Fruit fly (Drosophila melanogaster) whole organism, embryonic: ENCODE measurements around the gene CG7912.

Source experiments
- Aef1 ChIP-seq: fragments of 200-800 bp; sonication (Bioruptor generic); IDR thresholded peaks from 3 replicates; pipeline ENCODE4 v1.3.6; 2022; ENCODE audit warnings: missing biosample characterization, missing genetic modification characterization
- Asciz ChIP-seq: fragments of 200-800 bp; sonication (Bioruptor generic); optimal IDR thresholded peaks from 2 replicates; lab custom pipeline; 2017; ENCODE audit warnings: missing biosample characterization, mild to moderate bottlenecking, missing genetic modification characterization, missing genetic modification reagents
- Atf6 ChIP-seq: fragments of 200-800 bp; sonication (Bioruptor generic); IDR thresholded peaks from 2 replicates; pipeline ENCODE4 v1.3.6; 2022; ENCODE audit warnings: missing biosample characterization, missing genetic modification characterization
- CG10209 ChIP-seq: fragments of 200-800 bp; sonication (Bioruptor generic); optimal IDR thresholded peaks from 3 replicates; lab custom pipeline; 2017; ENCODE audit warnings: missing biosample characterization, mild to moderate bottlenecking, missing genetic modification characterization, missing genetic modification reagents
- CG11093 ChIP-seq: fragments of 200-800 bp; sonication (Bioruptor generic); IDR thresholded peaks from 3 replicates; pipeline ENCODE4 v1.3.6; 2022; ENCODE audit warnings: missing biosample characterization, missing genetic modification characterization
- CG11723 ChIP-seq: fragments of 200-800 bp; sonication (Bioruptor generic); optimal IDR thresholded peaks from 2 replicates; lab custom pipeline; 2017; ENCODE audit warnings: missing biosample characterization, mild to moderate bottlenecking, missing genetic modification characterization
- CG1602 ChIP-seq: fragments of 200-800 bp; sonication (Bioruptor generic); optimal IDR thresholded peaks from 3 replicates; lab custom pipeline; 2016; ENCODE audit warnings: missing biosample characterization, missing genetic modification characterization
- CG16779 ChIP-seq: fragments of 200-800 bp; sonication (Bioruptor generic); IDR thresholded peaks from 2 replicates; pipeline ENCODE4 v1.3.6; 2022; ENCODE audit warnings: missing biosample characterization, missing genetic modification characterization
- CG17912 ChIP-seq: fragments of 200-800 bp; sonication (Bioruptor generic); optimal IDR thresholded peaks from 2 replicates; lab custom pipeline; 2018; ENCODE audit warnings: missing biosample characterization, mild to moderate bottlenecking, missing genetic modification characterization
- CG2129 ChIP-seq: fragments of 200-800 bp; sonication (Bioruptor generic); IDR thresholded peaks from 2 replicates; pipeline ENCODE4 v1.3.6; 2022; ENCODE audit warnings: missing biosample characterization, missing genetic modification characterization; ENCODE audit not compliant: partially characterized antibody
- CG3847 ChIP-seq: fragments of 200-800 bp; sonication (Bioruptor generic); IDR thresholded peaks from 2 replicates; pipeline ENCODE4 v1.3.6; 2022; ENCODE audit warnings: missing biosample characterization, missing genetic modification characterization
- CG6272 ChIP-seq: fragments of 200-800 bp; sonication (Bioruptor generic); IDR thresholded peaks from 2 replicates; pipeline ENCODE4 v1.3.6; 2022; ENCODE audit warnings: missing biosample characterization, missing genetic modification characterization
- CG6765 ChIP-seq: fragments of 200-800 bp; sonication (Bioruptor generic); optimal IDR thresholded peaks from 3 replicates; lab custom pipeline; 2017; ENCODE audit warnings: missing biosample characterization, mild to moderate bottlenecking, missing genetic modification characterization
- CG6854 ChIP-seq: fragments of 200-800 bp; sonication (Bioruptor generic); optimal IDR thresholded peaks from 3 replicates; lab custom pipeline; 2017; ENCODE audit warnings: missing biosample characterization, mild to moderate bottlenecking, missing genetic modification characterization
- CG7987 ChIP-seq: fragments of 200-800 bp; sonication (Bioruptor generic); optimal IDR thresholded peaks from 2 replicates; lab custom pipeline; 2018; ENCODE audit warnings: missing biosample characterization, mild to moderate bottlenecking, missing genetic modification characterization, moderate library complexity
- CG8089 ChIP-seq: fragments of 200-800 bp; sonication (Bioruptor generic); optimal IDR thresholded peaks from 3 replicates; lab custom pipeline; 2016; ENCODE audit warnings: missing biosample characterization, missing genetic modification characterization
- CG8290 ChIP-seq, 3 experiments: fragments of 200-800 bp; sonication (Bioruptor generic); optimal IDR thresholded peaks; 2 replicates each; lab custom pipeline; 2016 to 2019; ENCODE audit warnings: missing biosample characterization in 3 of 3, missing genetic modification characterization in 3 of 3, mild to moderate bottlenecking in 2 of 3, moderate library complexity in 1 of 3
- CG8388 ChIP-seq: fragments of 200-800 bp; sonication (Bioruptor generic); optimal IDR thresholded peaks from 2 replicates; lab custom pipeline; 2019; ENCODE audit warnings: missing biosample characterization, mild to moderate bottlenecking, missing genetic modification characterization, moderate library complexity
- Dip3 ChIP-seq: fragments of 200-800 bp; sonication (Bioruptor generic); optimal IDR thresholded peaks from 3 replicates; lab custom pipeline; 2016; ENCODE audit warnings: missing biosample characterization, missing genetic modification characterization
- Dref ChIP-seq: fragments of 200-800 bp; sonication (Bioruptor generic); IDR thresholded peaks from 2 replicates; pipeline ENCODE4 v1.3.6; 2022; ENCODE audit warnings: missing biosample characterization, missing genetic modification characterization
- Ets97D ChIP-seq: fragments of 200-800 bp; sonication (Bioruptor generic); optimal IDR thresholded peaks from 3 replicates; lab custom pipeline; 2016; ENCODE audit warnings: missing biosample characterization, missing genetic modification characterization
- Hand ChIP-seq: fragments of 200-800 bp; sonication (Bioruptor generic); optimal IDR thresholded peaks from 2 replicates; lab custom pipeline; 2017; ENCODE audit warnings: mild to moderate bottlenecking, missing biosample characterization, missing genetic modification reagents, missing genetic modification characterization
- HmgZ ChIP-seq: fragments of 200-800 bp; sonication (Bioruptor generic); optimal IDR thresholded peaks from 2 replicates; lab custom pipeline; 2018; ENCODE audit warnings: missing biosample characterization, mild to moderate bottlenecking, missing genetic modification characterization
- Hr3 ChIP-seq: fragments of 200-800 bp; sonication (Bioruptor generic); optimal IDR thresholded peaks from 3 replicates; lab custom pipeline; 2016; ENCODE audit warnings: missing biosample characterization, missing genetic modification characterization
- Kr ChIP-seq: fragments of 200-800 bp; sonication (Bioruptor generic); optimal IDR thresholded peaks from 2 replicates; lab custom pipeline; 2017; ENCODE audit warnings: missing biosample characterization, mild to moderate bottlenecking, missing genetic modification characterization
- Myb ChIP-seq: fragments of 200-800 bp; sonication (Bioruptor generic); optimal IDR thresholded peaks from 2 replicates; lab custom pipeline; 2016; ENCODE audit warnings: missing biosample characterization, missing genetic modification characterization
- Neu2 ChIP-seq: fragments of 200-800 bp; sonication (Bioruptor generic); optimal IDR thresholded peaks from 3 replicates; lab custom pipeline; 2016; ENCODE audit warnings: missing biosample characterization, missing genetic modification characterization, borderline replicate concordance
- PHDP ChIP-seq: fragments of 200-800 bp; sonication (Bioruptor generic); optimal IDR thresholded peaks from 3 replicates; lab custom pipeline; 2018; ENCODE audit warnings: missing biosample characterization, mild to moderate bottlenecking, missing genetic modification characterization, moderate library complexity
- Poxn ChIP-seq: fragments of 200-800 bp; sonication (Bioruptor generic); IDR thresholded peaks from 2 replicates; pipeline ENCODE4 v1.3.6; 2022; ENCODE audit warnings: missing biosample characterization, missing genetic modification characterization
- Vsx1 ChIP-seq: fragments of 200-800 bp; sonication (Bioruptor generic); optimal IDR thresholded peaks from 2 replicates; lab custom pipeline; 2017; ENCODE audit warnings: missing biosample characterization, mild to moderate bottlenecking, missing genetic modification characterization, missing genetic modification reagents
- amos ChIP-seq: fragments of 200-800 bp; sonication (Bioruptor generic); IDR thresholded peaks from 2 replicates; pipeline ENCODE4 v1.3.6; 2022; ENCODE audit warnings: missing biosample characterization, missing genetic modification characterization; ENCODE audit not compliant: partially characterized antibody
- ato ChIP-seq: fragments of 200-800 bp; sonication (Bioruptor generic); IDR thresholded peaks from 2 replicates; pipeline ENCODE4 v1.3.6; 2022; ENCODE audit warnings: missing biosample characterization, missing genetic modification characterization; ENCODE audit not compliant: partially characterized antibody
- bcd ChIP-seq: fragments of 200-800 bp; sonication (Bioruptor generic); optimal IDR thresholded peaks from 2 replicates; lab custom pipeline; 2017; ENCODE audit warnings: missing biosample characterization, mild to moderate bottlenecking, missing genetic modification characterization
- chinmo ChIP-seq: fragments of 200-800 bp; sonication (Bioruptor generic); IDR thresholded peaks from 4 replicates; pipeline ENCODE4 v1.3.6; 2022; ENCODE audit warnings: missing biosample characterization, missing genetic modification characterization; ENCODE audit not compliant: partially characterized antibody
- chm ChIP-seq: fragments of 200-800 bp; sonication (Bioruptor generic); IDR thresholded peaks from 2 replicates; pipeline ENCODE4 v1.3.6; 2022; ENCODE audit warnings: missing biosample characterization, missing genetic modification characterization
- chn ChIP-seq: fragments of 200-800 bp; sonication (Bioruptor generic); optimal IDR thresholded peaks from 2 replicates; lab custom pipeline; 2016; ENCODE audit warnings: missing biosample characterization, missing genetic modification characterization
- dan ChIP-seq: fragments of 200-800 bp; sonication (Bioruptor generic); IDR thresholded peaks from 2 replicates; pipeline ENCODE4 v1.3.6; 2022; ENCODE audit warnings: missing biosample characterization, missing genetic modification characterization
- dmrt11E ChIP-seq: fragments of 200-800 bp; sonication (Bioruptor generic); optimal IDR thresholded peaks from 3 replicates; lab custom pipeline; 2018; ENCODE audit warnings: missing biosample characterization, mild to moderate bottlenecking, missing genetic modification characterization, moderate library complexity
- dmrt99B ChIP-seq: fragments of 200-800 bp; sonication (Bioruptor generic); optimal IDR thresholded peaks from 2 replicates; lab custom pipeline; 2018; ENCODE audit warnings: missing biosample characterization, mild to moderate bottlenecking, missing genetic modification characterization, moderate library complexity
- exex ChIP-seq: fragments of 200-800 bp; sonication (Bioruptor generic); optimal IDR thresholded peaks from 4 replicates; lab custom pipeline; 2018; ENCODE audit warnings: missing biosample characterization, mild to moderate bottlenecking, missing genetic modification characterization, moderate library complexity
- fu2 ChIP-seq: fragments of 200-800 bp; sonication (Bioruptor generic); optimal IDR thresholded peaks from 2 replicates; lab custom pipeline; 2016; ENCODE audit warnings: missing biosample characterization, missing genetic modification characterization
- gcm ChIP-seq: fragments of 200-800 bp; sonication (Bioruptor generic); optimal IDR thresholded peaks from 2 replicates; lab custom pipeline; 2019; ENCODE audit warnings: missing biosample characterization, mild to moderate bottlenecking, missing genetic modification characterization, moderate library complexity
- ken ChIP-seq: fragments of 200-800 bp; sonication (Bioruptor generic); IDR thresholded peaks from 3 replicates; pipeline ENCODE4 v1.3.6; 2022; ENCODE audit warnings: missing biosample characterization, missing genetic modification characterization
- nau ChIP-seq: fragments of 200-800 bp; sonication (Bioruptor generic); optimal IDR thresholded peaks from 3 replicates; lab custom pipeline; 2017; ENCODE audit warnings: missing biosample characterization, mild to moderate bottlenecking, missing genetic modification characterization, missing genetic modification reagents
- nerfin-1 ChIP-seq: fragments of 200-800 bp; sonication (Bioruptor generic); optimal IDR thresholded peaks from 3 replicates; lab custom pipeline; 2019; ENCODE audit warnings: missing biosample characterization, mild to moderate bottlenecking, missing genetic modification characterization, moderate library complexity
- nom ChIP-seq: fragments of 200-800 bp; sonication (Bioruptor generic); optimal IDR thresholded peaks from 2 replicates; lab custom pipeline; 2017; ENCODE audit warnings: missing biosample characterization, missing genetic modification characterization, mild to moderate bottlenecking, moderate library complexity, missing genetic modification reagents
- repo ChIP-seq: fragments of 200-800 bp; sonication (Bioruptor generic); optimal IDR thresholded peaks from 2 replicates; lab custom pipeline; 2016; ENCODE audit warnings: missing biosample characterization, missing genetic modification characterization
- salm ChIP-seq: fragments of 200-800 bp; sonication (Bioruptor generic); optimal IDR thresholded peaks from 2 replicates; lab custom pipeline; 2018; ENCODE audit warnings: missing biosample characterization, mild to moderate bottlenecking, missing genetic modification characterization
- trem ChIP-seq: fragments of 200-800 bp; optimal IDR thresholded peaks from 3 replicates; lab custom pipeline; 2019; ENCODE audit warnings: missing biosample characterization, mild to moderate bottlenecking, missing genetic modification characterization, moderate library complexity

Gene CG7912

dm6 chr3R:30014977-30015514, 6.1 kb upstream of the CG7912 start, which contains the start of gene CG7920 (continued):
- TF ChIP-seq Kr (GFP tag; lab: Kevin White, UChicago) (peak; percentile 60), repo (GFP tag; lab: Kevin White, UChicago) (no peak), chinmo (GFP tag; lab: Robert Waterston, UW) (peak; percentile 76; the same call in 2 of the 4 replicates), CG11723 (GFP tag; lab: Kevin White, UChicago) (no peak), CG17912 (no peak), Ets97D (GFP tag; lab: Kevin White, UChicago) (no peak), CG1602 (GFP tag; lab: Kevin White, UChicago) (no peak), Hand (GFP tag; lab: Kevin White, UChicago) (peak; percentile 37), Asciz (GFP tag; lab: Kevin White, UChicago) (no peak), Poxn (GFP tag; lab: Robert Waterston, UW) (no peak), Aef1 (GFP tag; lab: Robert Waterston, UW) (no peak), CG6854 (GFP tag; lab: Kevin White, UChicago) (peak; percentile 43), CG16779 (GFP tag; lab: Robert Waterston, UW) (no peak), Myb (GFP tag; lab: Kevin White, UChicago) (peak; percentile 79), CG6765 (peak; percentile 72), trem (tag; lab: Kevin White, UChicago) (peak; percentile 60), dan (GFP tag; lab: Robert Waterston, UW) (no peak), nerfin-1 (tag; lab: Kevin White, UChicago) (peak; percentile 2), Dip3 (GFP tag; lab: Kevin White, UChicago) (no peak), chm (GFP tag; lab: Robert Waterston, UW) (peak; percentile 22; the same call in 1 of the 2 replicates), CG2129 (peak; percentile 40), nom (GFP tag; lab: Kevin White, UChicago) (peak; percentile 77), Hr3 (GFP tag; lab: Kevin White, UChicago) (no peak), nau (GFP tag; lab: Kevin White, UChicago) (peak; percentile 12), dmrt99B (tag; lab: Kevin White, UChicago) (no peak), chn (GFP tag; lab: Kevin White, UChicago) (no peak), CG7987 (peak; percentile 0), gcm (GFP tag; lab: Kevin White, UChicago) (peak; percentile 4), CG6272 (GFP tag; lab: Robert Waterston, UW) (no peak), CG8089 (GFP tag; lab: Kevin White, UChicago) (no peak), exex (no peak), CG11093 (GFP tag; lab: Robert Waterston, UW) (no peak), bcd (GFP tag; lab: Kevin White, UChicago) (no peak), CG8388 (no peak), dmrt11E (no peak), salm (tag; lab: Kevin White, UChicago) (no peak), PHDP (tag; lab: Kevin White, UChicago) (peak; percentile 6), amos (peak; percentile 81), Atf6 (no peak), CG10209 (GFP tag; lab: Kevin White, UChicago) (no peak), ato (GFP tag; lab: Robert Waterston, UW) (peak; percentile 61; the same call in 1 of the 2 replicates), HmgZ (tag; lab: Kevin White, UChicago) (peak; percentile 68), Dref (GFP tag; lab: Robert Waterston, UW) (peak; percentile 91), fu2 (GFP tag; lab: Kevin White, UChicago) (no peak), ken (GFP tag; lab: Robert Waterston, UW) (no peak), Neu2 (GFP tag; lab: Kevin White, UChicago) (no peak), Vsx1 (GFP tag; lab: Kevin White, UChicago) (no peak), CG8290 (GFP tag; optimal IDR thresholded peaks at IDR 0.05; lab: Kevin White, UChicago) (peak; percentile 2), CG8290 (tag; optimal IDR thresholded peaks at IDR 0.05; lab: Kevin White, UChicago) (peak in 1 of 2 experiments; percentile 46), CG3847 (GFP tag; lab: Robert Waterston, UW) (peak; percentile 36; the same call in 1 of the 2 replicates)
